Fruit fly (Drosophila melanogaster) whole organism, adult: ENCODE results near the gene TBC1D5.

ENCODE experiments used
- CG7045 ChIP-seq: fragments of 200-800 bp; sonication (Bioruptor generic); optimal IDR thresholded peaks from 2 replicates; lab custom pipeline; 2017; ENCODE audit warnings: missing biosample characterization, mild to moderate bottlenecking, missing genetic modification characterization
- cic ChIP-seq: fragments of 200-800 bp; sonication (Bioruptor generic); optimal IDR thresholded peaks from 2 replicates; lab custom pipeline; 2017; ENCODE audit warnings: missing biosample characterization, mild to moderate bottlenecking, missing genetic modification characterization, moderate library complexity
- kay ChIP-seq: fragments of 200-800 bp; sonication (Bioruptor generic); peaks from one replicate; lab custom pipeline; 2016; ENCODE audit warnings: missing biosample characterization, missing genetic modification characterization, borderline replicate concordance
- ovo ChIP-seq: fragments of 200-800 bp; sonication (Bioruptor generic); optimal IDR thresholded peaks from 2 replicates; lab custom pipeline; 2016; ENCODE audit warnings: missing biosample characterization, missing genetic modification characterization
- pad ChIP-seq: fragments of 200-800 bp; sonication (Bioruptor generic); optimal IDR thresholded peaks from 3 replicates; lab custom pipeline; 2017; ENCODE audit warnings: missing biosample characterization, missing genetic modification characterization, mild to moderate bottlenecking, moderate library complexity, missing genetic modification reagents
- toe ChIP-seq: fragments of 200-800 bp; sonication (Bioruptor generic); optimal IDR thresholded peaks from 2 replicates; lab custom pipeline; 2016; ENCODE audit warnings: missing biosample characterization, missing genetic modification characterization

DNA sequence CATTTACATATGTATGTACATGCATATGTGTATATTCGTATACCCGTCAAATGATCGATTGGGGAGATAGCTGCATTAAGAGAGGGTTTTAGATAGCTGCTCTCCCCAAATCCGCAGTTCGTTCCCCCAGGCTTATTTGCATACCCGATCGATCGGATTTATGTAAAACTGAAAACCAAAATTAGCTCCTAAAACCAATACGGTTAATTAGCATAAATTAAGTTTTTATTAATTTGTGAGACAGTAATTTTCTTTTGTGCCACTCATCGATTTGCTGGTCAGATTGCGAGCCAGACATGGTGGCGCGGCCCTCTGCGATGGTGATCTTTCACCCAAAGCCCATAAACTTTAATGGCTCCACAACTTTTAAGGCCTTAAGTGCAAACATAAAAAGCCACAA lies 40.6 kb downstream of the TBC1D5 start:
- TF ChIP-seq pad = no peak
- no peak for TF ChIP-seq kay
- no peak for TF ChIP-seq ovo (GFP tag; lab: Kevin White, UChicago)
- no peak for TF ChIP-seq cic (GFP tag; lab: Kevin White, UChicago)
- no peak for TF ChIP-seq toe
- TF ChIP-seq CG7045 (GFP tag; lab: Kevin White, UChicago) = no peak
